Worm (Caenorhabditis elegans) whole organism, late embryonic: ENCODE results near the gene npax-3.

Source experiments
- C08G9.2 ChIP-seq: sonication (generic microtip); optimal IDR thresholded peaks from 2 replicates; lab custom pipeline; 2016; ENCODE audit warnings: mild to moderate bottlenecking, missing genetic modification characterization, moderate library complexity, missing compliant biosample characterization
- ceh-2 ChIP-seq: sonication (generic microtip); optimal IDR thresholded peaks from 2 replicates; lab custom pipeline; 2016; ENCODE audit warnings: missing genotype, missing genetic modification characterization, missing compliant biosample characterization
- dmd-4 ChIP-seq: sonication (generic microtip); optimal IDR thresholded peaks from 2 replicates; lab custom pipeline; 2016; ENCODE audit warnings: borderline replicate concordance, missing genetic modification characterization, missing compliant biosample characterization
- fax-1 ChIP-seq: sonication (generic microtip); optimal IDR thresholded peaks from 2 replicates; lab custom pipeline; 2016; ENCODE audit warnings: missing genotype, missing genetic modification characterization, missing compliant biosample characterization
- nfya-1 ChIP-seq: sonication (generic microtip); optimal IDR thresholded peaks from 2 replicates; lab custom pipeline; 2017; ENCODE audit warnings: missing genetic modification characterization, mild to moderate bottlenecking, missing compliant biosample characterization, antibody characterized with exemption, moderate library complexity
- nhr-232 ChIP-seq: sonication (generic microtip); optimal IDR thresholded peaks from 2 replicates; lab custom pipeline; 2016; ENCODE audit warnings: missing genetic modification characterization, missing compliant biosample characterization
- pax-1 ChIP-seq: fragments of 150-350 bp; optimal IDR thresholded peaks from 2 replicates; lab custom pipeline; 2014; ENCODE audit warnings: missing biosample characterization, missing genetic modification characterization
- pqm-1 ChIP-seq: sonication (generic microtip); optimal IDR thresholded peaks from 2 replicates; lab custom pipeline; 2016; ENCODE audit warnings: missing genetic modification characterization, missing compliant biosample characterization
- sox-4 ChIP-seq: sonication (generic microtip); optimal IDR thresholded peaks from 2 replicates; lab custom pipeline; 2017; ENCODE audit warnings: mild to moderate bottlenecking, missing genetic modification characterization, inconsistent platforms, missing compliant biosample characterization
- tbx-7 ChIP-seq: sonication (generic microtip); optimal IDR thresholded peaks from 2 replicates; lab custom pipeline; 2016; ENCODE audit warnings: missing genotype, missing genetic modification characterization, missing compliant biosample characterization
- unc-86 ChIP-seq: sonication (generic microtip); optimal IDR thresholded peaks from 2 replicates; lab custom pipeline; 2016; ENCODE audit warnings: missing genetic modification characterization, missing compliant biosample characterization

DNA sequence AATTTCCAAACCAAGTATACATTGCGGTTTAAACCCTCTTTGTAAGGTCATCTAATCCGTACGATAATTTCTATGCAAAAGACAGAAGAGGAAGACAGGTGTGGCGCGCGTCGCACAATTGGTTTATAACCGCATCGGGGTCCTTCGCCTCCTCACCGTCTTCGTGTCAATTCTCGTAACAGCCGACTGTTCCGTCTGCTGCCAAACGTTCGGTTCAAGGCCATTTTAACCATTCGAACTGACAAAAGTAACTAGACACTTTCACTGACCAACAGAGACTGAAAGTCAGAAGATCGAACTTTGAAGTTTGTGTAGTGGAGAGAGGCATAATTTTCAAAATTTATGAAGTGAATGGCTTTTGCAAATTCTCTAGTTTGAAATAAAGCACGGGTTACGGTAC, 12.0 kb downstream of the npax-3 start:
- TF ChIP-seq C08G9.2 (tag; lab: Kevin White, UChicago) (no peak), pax-1 (no peak), nfya-1 (no peak), unc-86 (tag; lab: Kevin White, UChicago) (no peak), nhr-232 (no peak), sox-4 (tag; lab: Kevin White, UChicago) (no peak), pqm-1 (no peak), tbx-7 (no peak), ceh-2 (tag; lab: Kevin White, UChicago) (no peak), fax-1 (tag; lab: Kevin White, UChicago) (no peak), dmd-4 (no peak)
